Worm (Caenorhabditis elegans): Measurements from ENCODE around the gene Y53F4B.36.

The Y53F4B.36 gene

DNA sequence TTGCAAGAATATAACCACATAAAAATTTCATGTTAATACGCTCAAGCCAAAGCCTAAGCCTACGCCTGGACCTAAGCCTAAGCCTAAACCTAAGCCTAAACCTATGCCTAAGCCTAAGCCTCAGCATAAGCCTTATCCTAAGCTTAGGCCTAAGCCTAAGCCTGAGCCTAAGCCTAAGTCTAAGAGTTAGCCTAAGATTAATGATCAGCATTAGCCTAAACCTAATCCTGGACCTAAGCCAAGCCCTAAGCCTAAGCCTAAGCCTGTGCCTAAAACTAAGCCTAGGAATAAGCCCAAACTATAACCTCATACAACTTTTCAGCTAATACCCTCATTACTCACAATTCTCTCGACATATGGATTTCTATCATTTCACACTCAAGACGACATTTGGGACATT, 17.4 kb upstream of the Y53F4B.36 start:
- TF ChIP-seq K02D7.2 (tag; optimal IDR thresholded peaks at IDR 0.05) (no peak), fkh-6 (tag; optimal IDR thresholded peaks at IDR 0.05) (no peak), ceh-30 (tag; optimal IDR thresholded peaks at IDR 0.05) (no peak), dve-1 (tag; optimal IDR thresholded peaks at IDR 0.05) (peak; percentile 51)

ce11 chrII:15164453-15164852, 11.3 kb upstream of the Y53F4B.36 start, which contains the start of gene gst-26:
Gene gst-26 (minus strand): TSS chrII:15164553.
- no peak for TF ChIP-seq unc-86 (tag; optimal IDR thresholded peaks at IDR 0.05)
- TF ChIP-seq elt-4 (tag; optimal IDR thresholded peaks at IDR 0.05), result no peak
- TF ChIP-seq nhr-11 (tag; optimal IDR thresholded peaks at IDR 0.05), result no peak
- TF ChIP-seq ceh-18 (tag; optimal IDR thresholded peaks at IDR 0.05), result no peak
- TF ChIP-seq pax-1 (tag; optimal IDR thresholded peaks at IDR 0.05), result no peak
- TF ChIP-seq ceh-9 (tag; optimal IDR thresholded peaks at IDR 0.05), result no peak
- TF ChIP-seq pha-4 (tag; optimal IDR thresholded peaks at IDR 0.05), result no peak
- no peak for TF ChIP-seq mec-3 (tag; optimal IDR thresholded peaks at IDR 0.05; ENCODE audit: borderline replicate concordance)
- no peak for TF ChIP-seq hlh-13 (GFP tag; optimal IDR thresholded peaks at IDR 0.05)
- no peak for TF ChIP-seq sdc-2 (tag; optimal IDR thresholded peaks at IDR 0.05)
- no peak for TF ChIP-seq che-1 (tag; optimal IDR thresholded peaks at IDR 0.05)
- TF ChIP-seq ets-4 (tag; optimal IDR thresholded peaks at IDR 0.05), result no peak
- no peak for TF ChIP-seq ceh-30 (tag; optimal IDR thresholded peaks at IDR 0.05)
- no peak for TF ChIP-seq tbx-7 (tag; optimal IDR thresholded peaks at IDR 0.05)
- TF ChIP-seq ztf-16 (tag; optimal IDR thresholded peaks at IDR 0.05), result no peak
- no peak for TF ChIP-seq pag-3 (tag; optimal IDR thresholded peaks at IDR 0.05; ENCODE audit: borderline replicate concordance)
- TF ChIP-seq ceh-2 (tag; optimal IDR thresholded peaks at IDR 0.05), result no peak
- TF ChIP-seq gmeb-2 (tag; optimal IDR thresholded peaks at IDR 0.05), result no peak

DNA sequence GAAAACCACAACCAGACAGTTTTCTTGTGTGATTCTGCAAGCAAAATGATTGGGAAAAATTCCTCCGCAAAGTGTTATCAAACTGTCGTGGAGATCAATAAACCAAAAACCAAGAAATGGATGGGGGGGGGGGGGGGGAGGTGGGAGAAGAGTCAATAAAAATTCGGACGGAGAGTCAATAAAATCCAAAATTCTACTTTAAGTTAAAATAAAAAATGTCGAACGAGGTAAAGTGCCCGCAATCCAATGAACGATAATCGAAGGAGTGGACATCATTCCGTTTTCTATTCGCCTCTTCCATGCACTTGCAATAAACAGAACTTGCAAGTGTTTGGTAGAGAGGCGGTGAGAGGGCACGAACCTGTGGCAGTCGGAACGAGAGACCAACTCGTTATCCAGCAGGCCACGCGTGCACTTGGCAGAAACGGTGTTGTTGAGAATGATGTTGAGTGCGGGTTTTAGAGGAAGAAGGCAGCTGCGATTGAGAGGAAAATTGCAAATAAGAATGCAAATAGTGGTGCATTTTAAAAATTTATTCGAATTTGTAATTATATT, 10.0 kb upstream of the Y53F4B.36 start, which contains the start of gene gst-27:
Gene gst-27, minus strand, starts transcription at position 51 of the 555 bp plus-strand sequence.
- TF ChIP-seq dve-1 (tag; optimal IDR thresholded peaks at IDR 0.05), result peak; percentile 86
- peak; percentile 77 for TF ChIP-seq lin-11 (tag; optimal IDR thresholded peaks at IDR 0.05)
- peak; percentile 63 for TF ChIP-seq ahr-1 (tag; optimal IDR thresholded peaks at IDR 0.05)
- TF ChIP-seq npax-4 (tag; optimal IDR thresholded peaks at IDR 0.05), result peak; percentile 62
- TF ChIP-seq madf-2 (tag; optimal IDR thresholded peaks at IDR 0.05), result peak; percentile 72
- TF ChIP-seq ref-2 (tag; optimal IDR thresholded peaks at IDR 0.05), result peak; percentile 81
- TF ChIP-seq elt-4 (tag; optimal IDR thresholded peaks at IDR 0.05), result no peak
- TF ChIP-seq pha-2 (tag; optimal IDR thresholded peaks at IDR 0.05), result peak; percentile 54
- TF ChIP-seq sox-4 (tag; optimal IDR thresholded peaks at IDR 0.05), result peak; percentile 87
- TF ChIP-seq pha-4 (tag; optimal IDR thresholded peaks at IDR 0.05), result no peak
- peak; percentile 68 for TF ChIP-seq hlh-8 (tag; optimal IDR thresholded peaks at IDR 0.05)
- peak; percentile 52 for TF ChIP-seq hlh-30 (tag; optimal IDR thresholded peaks at IDR 0.05; ENCODE audit: insufficient read depth)
- no peak for TF ChIP-seq ama-1 (optimal IDR thresholded peaks at IDR 0.05)
- peak; percentile 23 for TF ChIP-seq ceh-22 (tag; optimal IDR thresholded peaks at IDR 0.05)
- peak; percentile 2 for TF ChIP-seq eyg-1 (tag; optimal IDR thresholded peaks at IDR 0.05)
- peak; percentile 34 for TF ChIP-seq pag-3 (tag; optimal IDR thresholded peaks at IDR 0.05; ENCODE audit: borderline replicate concordance)
- TF ChIP-seq elt-2 (tag; optimal IDR thresholded peaks at IDR 0.05), result peak; percentile 84
- TF ChIP-seq mec-3 (tag; optimal IDR thresholded peaks at IDR 0.05; ENCODE audit: borderline replicate concordance), result no peak
- peak; percentile 69 for TF ChIP-seq hlh-13 (GFP tag; optimal IDR thresholded peaks at IDR 0.05)
- TF ChIP-seq fkh-10 (GFP tag; optimal IDR thresholded peaks at IDR 0.05), result peak; percentile 49
- peak; percentile 83 for TF ChIP-seq ceh-18 (tag; optimal IDR thresholded peaks at IDR 0.05)
- peak; percentile 49 for TF ChIP-seq tbx-7 (tag; optimal IDR thresholded peaks at IDR 0.05)
- TF ChIP-seq syd-9 (tag; optimal IDR thresholded peaks at IDR 0.05), result peak; percentile 75
- peak; percentile 69 for TF ChIP-seq unc-86 (tag; optimal IDR thresholded peaks at IDR 0.05)
- TF ChIP-seq nfya-1 (tag; optimal IDR thresholded peaks at IDR 0.05), result peak; percentile 87
- peak; percentile 70 for TF ChIP-seq tbx-2 (tag; optimal IDR thresholded peaks at IDR 0.05)
- peak; percentile 85 for TF ChIP-seq ceh-6 (GFP tag; optimal IDR thresholded peaks at IDR 0.05)
- peak; percentile 76 for TF ChIP-seq gmeb-2 (tag; optimal IDR thresholded peaks at IDR 0.05)
- TF ChIP-seq ceh-14 (tag; optimal IDR thresholded peaks at IDR 0.05), result peak; percentile 59
- peak; percentile 68 for TF ChIP-seq ceh-45 (GFP tag; IDR thresholded peaks at IDR 0.05)
- peak; percentile 86 for TF ChIP-seq ztf-16 (tag; optimal IDR thresholded peaks at IDR 0.05)
- peak; percentile 82 for TF ChIP-seq rnt-1 (tag; optimal IDR thresholded peaks at IDR 0.05)
- TF ChIP-seq pros-1 (tag; optimal IDR thresholded peaks at IDR 0.05), result peak; percentile 57
- peak; percentile 9 for TF ChIP-seq hlh-15 (tag; optimal IDR thresholded peaks at IDR 0.05)
- peak; percentile 73 for TF ChIP-seq ceh-31 (tag; optimal IDR thresholded peaks at IDR 0.05)
- TF ChIP-seq pqm-1 (tag; optimal IDR thresholded peaks at IDR 0.05), result peak; percentile 72
- TF ChIP-seq lim-6 (tag; optimal IDR thresholded peaks at IDR 0.05), result peak; percentile 47
- TF ChIP-seq unc-55 (GFP tag; optimal IDR thresholded peaks at IDR 0.05), result peak; percentile 18

Measured in whole organism, late embryonic.